Worm (Caenorhabditis elegans): ENCODE results near the gene clc-23.

DNA sequence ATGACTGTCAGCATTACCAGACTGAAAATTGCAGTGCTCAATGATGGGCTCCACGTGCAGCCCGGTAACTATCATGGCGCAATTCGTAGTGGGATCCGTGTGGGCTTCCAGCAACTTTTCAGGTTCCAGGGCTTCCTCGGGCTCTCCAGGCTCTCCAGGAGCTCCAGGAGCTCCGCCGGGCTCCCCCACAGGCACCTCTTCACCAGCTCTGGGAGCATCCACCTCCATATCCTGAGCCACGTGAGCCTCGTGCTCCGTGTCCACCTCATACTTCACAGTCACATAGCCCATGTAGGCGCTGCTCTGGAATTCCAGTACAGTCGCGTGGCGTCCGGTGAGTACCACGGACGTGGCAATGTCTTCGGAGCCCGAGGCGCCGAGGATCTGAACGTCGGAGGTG lies 31.1 kb downstream of the clc-23 start:
- TF ChIP-seq B0310.2 (tag; optimal IDR thresholded peaks at IDR 0.05) (no peak), ama-1 (optimal IDR thresholded peaks at IDR 0.05) (no peak), ets-7 (tag; optimal IDR thresholded peaks at IDR 0.05) (no peak), ceh-13 (GFP tag; optimal IDR thresholded peaks at IDR 0.05) (no peak), aly-1 (tag; optimal IDR thresholded peaks at IDR 0.05) (no peak), tbx-37 (GFP tag; conservative IDR thresholded peaks at IDR 0.05) (no peak), F13C5.2 (tag; optimal IDR thresholded peaks at IDR 0.05) (no peak), flt-1 (GFP tag; IDR thresholded peaks at IDR 0.05) (no peak), ceh-36 (tag; optimal IDR thresholded peaks at IDR 0.05) (no peak)

All from whole organism, early embryonic.